Worm (Caenorhabditis elegans) whole organism, late embryonic: Measurements from ENCODE around the gene W05B10.3.

Experiments
- C08G9.2 ChIP-seq: sonication (generic microtip); optimal IDR thresholded peaks from 2 replicates; lab custom pipeline; 2016; ENCODE audit warnings: mild to moderate bottlenecking, missing genetic modification characterization, moderate library complexity, missing compliant biosample characterization
- C38D4.7 ChIP-seq: fragments of 200-800 bp; sonication (Bioruptor generic); optimal IDR thresholded peaks from 2 replicates; lab custom pipeline; 2018; ENCODE audit warnings: mild to moderate bottlenecking, missing genetic modification characterization, moderate library complexity, missing compliant biosample characterization
- K02D7.2 ChIP-seq: sonication (generic microtip); optimal IDR thresholded peaks from 2 replicates; lab custom pipeline; 2017; ENCODE audit warnings: mild to moderate bottlenecking, missing genetic modification characterization, missing compliant biosample characterization
- Y22D7AL.16 ChIP-seq: sonication (generic microtip); optimal IDR thresholded peaks from 2 replicates; lab custom pipeline; 2016; ENCODE audit warnings: missing genetic modification characterization, missing compliant biosample characterization
- ahr-1 ChIP-seq: sonication (generic microtip); optimal IDR thresholded peaks from 2 replicates; lab custom pipeline; 2016; ENCODE audit warnings: missing genetic modification characterization, missing compliant biosample characterization
- ama-1 ChIP-seq: fragments of 150-350 bp; optimal IDR thresholded peaks from 2 replicates; lab custom pipeline; 2014
- ceh-14 ChIP-seq: sonication (generic microtip); optimal IDR thresholded peaks from 2 replicates; lab custom pipeline; 2016; ENCODE audit warnings: missing genotype, missing genetic modification characterization, missing compliant biosample characterization
- ceh-18 ChIP-seq: sonication (generic microtip); optimal IDR thresholded peaks from 2 replicates; lab custom pipeline; 2016; ENCODE audit warnings: missing genetic modification characterization, missing compliant biosample characterization
- ceh-19 ChIP-seq: fragments of 200-800 bp; sonication (Bioruptor generic); optimal IDR thresholded peaks from 2 replicates; lab custom pipeline; 2018; ENCODE audit warnings: mild to moderate bottlenecking, missing genetic modification characterization, missing compliant biosample characterization
- ceh-22 ChIP-seq: sonication (generic microtip); optimal IDR thresholded peaks from 2 replicates; lab custom pipeline; 2017; ENCODE audit warnings: missing biosample characterization, missing genetic modification characterization
- ceh-24 ChIP-seq: sonication (generic microtip); optimal IDR thresholded peaks from 2 replicates; lab custom pipeline; 2016; ENCODE audit warnings: mild to moderate bottlenecking, missing genetic modification characterization, missing compliant biosample characterization
- ceh-30 ChIP-seq: fragments of 150-350 bp; optimal IDR thresholded peaks from 2 replicates; lab custom pipeline; 2014; ENCODE audit warnings: missing biosample characterization, missing genetic modification characterization
- ceh-31 ChIP-seq: sonication (generic microtip); optimal IDR thresholded peaks from 2 replicates; lab custom pipeline; 2016; ENCODE audit warnings: missing genetic modification characterization, missing compliant biosample characterization
- ceh-34 ChIP-seq: sonication (generic microtip); optimal IDR thresholded peaks from 2 replicates; lab custom pipeline; 2016; ENCODE audit warnings: mild to moderate bottlenecking, missing genetic modification characterization, missing compliant biosample characterization
- ceh-45 ChIP-seq: fragments of 200-800 bp; sonication (Bioruptor generic); IDR thresholded peaks from 2 replicates; pipeline ENCODE4 v1.3.6; 2022; ENCODE audit warnings: missing genetic modification reagents, missing genetic modification characterization, missing compliant biosample characterization
- ceh-48 ChIP-seq: sonication (generic microtip); optimal IDR thresholded peaks from 2 replicates; lab custom pipeline; 2016; ENCODE audit warnings: missing genetic modification characterization, inconsistent platforms, missing compliant biosample characterization
- ceh-6 ChIP-seq: fragments of 200-800 bp; sonication (Bioruptor generic); optimal IDR thresholded peaks from 2 replicates; lab custom pipeline; 2018; ENCODE audit warnings: mild to moderate bottlenecking, missing genetic modification characterization, missing compliant biosample characterization
- ceh-9 ChIP-seq: sonication (generic microtip); optimal IDR thresholded peaks from 2 replicates; lab custom pipeline; 2016; ENCODE audit warnings: mild to moderate bottlenecking, missing genetic modification characterization, inconsistent platforms, missing compliant biosample characterization
- dmd-4 ChIP-seq: sonication (generic microtip); optimal IDR thresholded peaks from 2 replicates; lab custom pipeline; 2016; ENCODE audit warnings: borderline replicate concordance, missing genetic modification characterization, missing compliant biosample characterization
- elt-4 ChIP-seq: sonication (generic microtip); optimal IDR thresholded peaks from 2 replicates; lab custom pipeline; 2016; ENCODE audit warnings: missing genetic modification characterization, missing compliant biosample characterization
- eyg-1 ChIP-seq: sonication (generic microtip); optimal IDR thresholded peaks from 2 replicates; lab custom pipeline; 2016; ENCODE audit warnings: missing genotype, missing genetic modification characterization, missing compliant biosample characterization
- fax-1 ChIP-seq: sonication (generic microtip); optimal IDR thresholded peaks from 2 replicates; lab custom pipeline; 2016; ENCODE audit warnings: missing genotype, missing genetic modification characterization, missing compliant biosample characterization
- fkh-10 ChIP-seq: fragments of 150-350 bp; optimal IDR thresholded peaks from 2 replicates; lab custom pipeline; 2014; ENCODE audit warnings: missing biosample characterization, missing genetic modification reagents, missing genetic modification characterization
- fkh-6 ChIP-seq: sonication (generic microtip); optimal IDR thresholded peaks from 2 replicates; lab custom pipeline; 2016; ENCODE audit warnings: missing genetic modification characterization, missing compliant biosample characterization
- gmeb-2 ChIP-seq: sonication (generic microtip); optimal IDR thresholded peaks from 2 replicates; lab custom pipeline; 2016; ENCODE audit warnings: missing genetic modification characterization, inconsistent platforms, missing compliant biosample characterization
- hlh-13 ChIP-seq: fragments of 200-800 bp; sonication (Bioruptor generic); optimal IDR thresholded peaks from 2 replicates; lab custom pipeline; 2018; ENCODE audit warnings: mild to moderate bottlenecking, missing genetic modification characterization, missing compliant biosample characterization
- hlh-15 ChIP-seq: sonication (generic microtip); optimal IDR thresholded peaks from 2 replicates; lab custom pipeline; 2016; ENCODE audit warnings: missing genetic modification characterization, missing compliant biosample characterization
- hlh-8 ChIP-seq: sonication (generic microtip); optimal IDR thresholded peaks from 2 replicates; lab custom pipeline; 2016; ENCODE audit warnings: missing genotype, missing genetic modification characterization, missing compliant biosample characterization
- mec-3 ChIP-seq: sonication (generic microtip); optimal IDR thresholded peaks from 2 replicates; lab custom pipeline; 2016; ENCODE audit warnings: borderline replicate concordance, missing genetic modification characterization, missing compliant biosample characterization
- nfya-1 ChIP-seq: sonication (generic microtip); optimal IDR thresholded peaks from 2 replicates; lab custom pipeline; 2017; ENCODE audit warnings: missing genetic modification characterization, mild to moderate bottlenecking, missing compliant biosample characterization, antibody characterized with exemption, moderate library complexity
- nhr-11 ChIP-seq: fragments of 150-350 bp; optimal IDR thresholded peaks from 2 replicates; lab custom pipeline; 2014; ENCODE audit warnings: missing biosample characterization, missing genetic modification characterization
- nhr-232 ChIP-seq: sonication (generic microtip); optimal IDR thresholded peaks from 2 replicates; lab custom pipeline; 2016; ENCODE audit warnings: missing genetic modification characterization, missing compliant biosample characterization
- npax-4 ChIP-seq: sonication (generic microtip); optimal IDR thresholded peaks from 2 replicates; lab custom pipeline; 2016; ENCODE audit warnings: missing genetic modification characterization, missing compliant biosample characterization
- pax-1 ChIP-seq: fragments of 150-350 bp; optimal IDR thresholded peaks from 2 replicates; lab custom pipeline; 2014; ENCODE audit warnings: missing biosample characterization, missing genetic modification characterization
- pha-2 ChIP-seq: sonication (generic microtip); optimal IDR thresholded peaks from 2 replicates; lab custom pipeline; 2017; ENCODE audit warnings: mild to moderate bottlenecking, missing genetic modification characterization, missing compliant biosample characterization
- pha-4 ChIP-seq: fragments of 150-350 bp; optimal IDR thresholded peaks from 2 replicates; lab custom pipeline; 2018; ENCODE audit warnings: missing biosample characterization, missing genetic modification reagents, missing genetic modification characterization
- pqm-1 ChIP-seq: sonication (generic microtip); optimal IDR thresholded peaks from 2 replicates; lab custom pipeline; 2016; ENCODE audit warnings: missing genetic modification characterization, missing compliant biosample characterization
- ref-2 ChIP-seq: sonication (generic microtip); optimal IDR thresholded peaks from 2 replicates; lab custom pipeline; 2016; ENCODE audit warnings: missing genetic modification characterization, missing compliant biosample characterization
- rnt-1 ChIP-seq: sonication (generic microtip); optimal IDR thresholded peaks from 2 replicates; lab custom pipeline; 2016; ENCODE audit warnings: missing genetic modification characterization, missing compliant biosample characterization
- sdc-2 ChIP-seq: sonication (generic microtip); optimal IDR thresholded peaks from 2 replicates; lab custom pipeline; 2016; ENCODE audit warnings: missing genotype, missing genetic modification characterization, missing compliant biosample characterization
- syd-9 ChIP-seq: sonication (generic microtip); optimal IDR thresholded peaks from 2 replicates; lab custom pipeline; 2016; ENCODE audit warnings: mild to moderate bottlenecking, missing genetic modification characterization, moderate library complexity, missing compliant biosample characterization
- ttx-3 ChIP-seq: sonication (generic microtip); optimal IDR thresholded peaks from 2 replicates; lab custom pipeline; 2016; ENCODE audit warnings: missing genetic modification reagents, missing genetic modification characterization, missing compliant biosample characterization
- unc-3 ChIP-seq, 2 experiments: fragments of 200-800 bp in 1 of 2; sonication (Bioruptor generic) in 1 of 2; sonication (generic microtip) in 1 of 2; conservative IDR thresholded peaks in 1 of 2; optimal IDR thresholded peaks in 1 of 2; 2 replicates each; pipeline versions ENCODE4 v1.3.6 to Lab custom; 2016 to 2022; ENCODE audit warnings: missing compliant biosample characterization in 2 of 2, missing genetic modification characterization in 2 of 2, missing genetic modification reagents in 1 of 2
- unc-42 ChIP-seq: sonication (generic microtip); optimal IDR thresholded peaks from 2 replicates; lab custom pipeline; 2016; ENCODE audit warnings: missing genotype, missing genetic modification characterization, missing compliant biosample characterization
- unc-55 ChIP-seq: sonication (generic microtip); optimal IDR thresholded peaks from 2 replicates; lab custom pipeline; 2017; ENCODE audit warnings: missing biosample characterization, missing genetic modification reagents, missing genetic modification characterization
- zip-5 ChIP-seq: sonication (generic microtip); optimal IDR thresholded peaks from 2 replicates; lab custom pipeline; 2016; ENCODE audit warnings: missing genetic modification characterization, missing compliant biosample characterization

W05B10.3 gene

DNA sequence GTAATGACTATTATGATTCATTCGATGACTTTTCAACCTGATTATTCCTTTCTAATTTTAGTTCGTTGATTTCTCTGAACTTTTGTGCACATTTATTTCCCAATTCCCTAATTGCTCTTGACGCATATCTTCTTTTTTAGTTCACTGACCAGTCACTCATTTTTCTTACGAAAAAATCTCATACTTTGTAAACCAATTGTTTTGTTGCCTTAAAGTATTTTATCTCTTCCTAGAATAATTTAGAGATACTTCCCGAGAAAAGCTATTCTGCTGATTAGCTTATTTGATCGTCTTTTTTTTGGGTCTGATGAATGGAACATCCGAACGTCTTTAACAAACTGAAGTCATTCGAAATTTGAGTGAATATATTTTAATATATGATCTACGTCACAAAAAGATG lies 17.8 kb upstream of the W05B10.3 start:
- TF ChIP-seq dmd-4 (tag; lab: Kevin White, UChicago) = no peak
- TF ChIP-seq ceh-18 (tag; lab: Kevin White, UChicago) = no peak
- no peak for TF ChIP-seq ceh-24
- TF ChIP-seq eyg-1 = no peak
- TF ChIP-seq unc-55 (GFP tag; lab: Kevin White, UChicago) = no peak
- TF ChIP-seq ref-2 (tag; lab: Kevin White, UChicago) = no peak
- no peak for TF ChIP-seq pqm-1
- no peak for TF ChIP-seq hlh-8 (tag; lab: Kevin White, UChicago)
- TF ChIP-seq npax-4 (tag; lab: Kevin White, UChicago) = no peak
- no peak for TF ChIP-seq sdc-2 (tag; lab: Kevin White, UChicago)
- TF ChIP-seq ahr-1 (tag; lab: Kevin White, UChicago) = no peak
- TF ChIP-seq mec-3 (tag; lab: Kevin White, UChicago) = no peak
- no peak for TF ChIP-seq pha-2 (tag; lab: Kevin White, UChicago)
- TF ChIP-seq nfya-1 (tag; lab: Kevin White, UChicago) = no peak
- TF ChIP-seq ceh-22 (tag; lab: Kevin White, UChicago) = no peak
- no peak for TF ChIP-seq ama-1 (lab: Kevin White, UChicago)
- TF ChIP-seq rnt-1 (tag; lab: Kevin White, UChicago) = no peak
- no peak for TF ChIP-seq nhr-232
- no peak for TF ChIP-seq ceh-48 (tag; lab: Kevin White, UChicago)

ce11 chrV:12676299-12676698 lies 14.8 kb upstream of the W05B10.3 start:
- TF ChIP-seq ceh-18 (tag; lab: Kevin White, UChicago) = no peak
- no peak for TF ChIP-seq gmeb-2
- no peak for TF ChIP-seq ceh-6 (GFP tag; lab: Kevin White, UChicago)
- no peak for TF ChIP-seq hlh-15 (tag; lab: Kevin White, UChicago)
- no peak for TF ChIP-seq ceh-22 (tag; lab: Kevin White, UChicago)
- TF ChIP-seq C38D4.7 (GFP tag; lab: Kevin White, UChicago) = no peak
- TF ChIP-seq ceh-19 (GFP tag; lab: Kevin White, UChicago) = no peak
- no peak for TF ChIP-seq hlh-13
- no peak for TF ChIP-seq unc-42 (tag; lab: Kevin White, UChicago)
- no peak for TF ChIP-seq elt-4 (tag; lab: Kevin White, UChicago)
- TF ChIP-seq C08G9.2 = no peak
- TF ChIP-seq nhr-11 (tag; lab: Kevin White, UChicago) = no peak
- no peak for TF ChIP-seq ceh-9 (tag; lab: Kevin White, UChicago)
- no peak for TF ChIP-seq zip-5
- no peak for TF ChIP-seq ceh-14 (tag; lab: Kevin White, UChicago)
- TF ChIP-seq eyg-1 = no peak
- TF ChIP-seq ceh-31 (tag; lab: Kevin White, UChicago) = no peak
- TF ChIP-seq ceh-48 (tag; lab: Kevin White, UChicago) = no peak

DNA sequence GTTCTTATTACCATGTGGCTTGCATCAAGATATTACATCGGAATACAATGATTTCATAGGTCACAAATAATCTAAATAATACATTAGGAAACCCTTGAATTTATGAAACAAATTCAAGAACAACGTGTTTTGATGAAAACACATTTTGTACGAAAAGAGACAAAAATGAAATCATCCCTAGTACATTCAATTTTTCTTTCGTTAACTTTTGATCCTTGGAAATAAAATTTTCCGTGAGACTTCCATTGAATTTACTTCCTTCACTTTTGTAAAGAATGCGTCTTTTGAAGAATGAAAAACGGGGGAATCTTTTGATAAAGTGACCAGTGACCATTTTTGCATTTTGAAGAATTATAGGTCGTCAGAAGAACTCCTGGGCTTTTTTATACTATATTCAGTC lies 12.2 kb upstream of the W05B10.3 start:
- TF ChIP-seq ceh-18 (tag; lab: Kevin White, UChicago) (no peak), Y22D7AL.16 (tag; lab: Kevin White, UChicago) (no peak), ceh-14 (tag; lab: Kevin White, UChicago) (no peak), fkh-6 (tag; lab: Kevin White, UChicago) (no peak), pax-1 (no peak), ceh-34 (no peak), K02D7.2 (no peak), ceh-24 (no peak)

DNA sequence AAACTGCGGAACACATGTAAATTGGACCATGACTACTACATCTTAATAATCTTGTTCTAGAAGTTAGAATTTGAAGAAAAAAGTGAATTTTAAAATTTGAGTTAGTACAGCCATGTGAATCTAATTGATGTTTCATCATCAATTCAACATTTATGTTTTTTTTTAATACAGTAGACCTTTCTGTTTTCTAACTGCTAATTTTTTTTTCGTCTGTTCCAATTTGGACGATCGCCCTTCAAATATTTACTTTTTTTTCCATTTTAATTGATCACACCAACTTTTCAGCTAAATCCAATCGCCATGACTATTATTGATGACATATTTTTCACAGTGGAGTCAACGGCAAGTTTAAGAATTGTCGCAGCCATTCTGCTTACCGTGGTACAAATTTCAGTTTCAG lies 9.1 kb upstream of the W05B10.3 start, which contains the start of gene srx-116:
Gene srx-116 (plus strand): TSS at position 301 of the 400 bp plus-strand sequence.
- TF ChIP-seq ama-1 (lab: Kevin White, UChicago) = no peak
- TF ChIP-seq sdc-2 (tag; lab: Kevin White, UChicago) = no peak
- TF ChIP-seq C38D4.7 (GFP tag; lab: Kevin White, UChicago) = no peak
- TF ChIP-seq fkh-10 (GFP tag; lab: Kevin White, UChicago) = no peak
- no peak for TF ChIP-seq ceh-45 (GFP tag; lab: Robert Waterston, UW)
- TF ChIP-seq rnt-1 (tag; lab: Kevin White, UChicago) = no peak
- no peak for TF ChIP-seq ceh-34
- TF ChIP-seq fax-1 (tag; lab: Kevin White, UChicago) = no peak
- no peak for TF ChIP-seq ttx-3 (tag; lab: Kevin White, UChicago)
- no peak for TF ChIP-seq ceh-30
- TF ChIP-seq syd-9 = no peak
- no peak for TF ChIP-seq ahr-1 (tag; lab: Kevin White, UChicago)
- TF ChIP-seq nfya-1 (tag; lab: Kevin White, UChicago) = no peak
- no peak for TF ChIP-seq pha-4
- no peak for TF ChIP-seq mec-3 (tag; lab: Kevin White, UChicago)
- no peak for TF ChIP-seq unc-3 (GFP tag; conservative IDR thresholded peaks at IDR 0.05; lab: Robert Waterston, UW)
- no peak for TF ChIP-seq unc-3 (tag; optimal IDR thresholded peaks at IDR 0.05; lab: Kevin White, UChicago)
- TF ChIP-seq ceh-48 (tag; lab: Kevin White, UChicago) = no peak
- no peak for TF ChIP-seq fkh-6 (tag; lab: Kevin White, UChicago)
